Worm (Caenorhabditis elegans): Measurements from ENCODE around the gene M03B6.1.

M03B6.1 gene

DNA sequence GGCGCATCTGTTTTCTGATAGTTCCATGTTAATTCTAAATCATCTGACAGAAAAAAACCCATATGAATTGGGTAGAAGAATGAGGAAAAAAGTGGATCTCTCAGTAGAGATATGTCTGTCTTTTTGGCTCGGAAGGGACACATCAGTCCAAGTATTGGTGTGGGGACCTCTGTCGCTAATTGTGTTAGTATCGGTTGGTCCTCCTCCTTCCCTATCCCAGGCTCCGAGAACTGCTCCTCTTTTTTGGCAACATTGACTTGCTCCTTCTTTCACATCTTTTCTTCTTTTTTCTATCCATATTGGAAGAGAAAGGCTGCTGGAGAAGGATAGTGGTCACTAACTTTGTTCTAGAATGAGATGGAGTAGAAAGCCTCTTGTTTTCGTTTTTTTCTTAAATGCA, 34.5 kb downstream of the M03B6.1 start:
- TF ChIP-seq egl-5 (tag; optimal IDR thresholded peaks at IDR 0.05) (no peak), unc-39 (tag; optimal IDR thresholded peaks at IDR 0.05) (peak; percentile 9)

- TF ChIP-seq egl-5 (tag; optimal IDR thresholded peaks at IDR 0.05) = no peak
- TF ChIP-seq elt-2 (tag; optimal IDR thresholded peaks at IDR 0.05) = peak; percentile 46
These were observed 35.5 kb downstream of the M03B6.1 start for ce11 chrX:13876860-13877259.

DNA sequence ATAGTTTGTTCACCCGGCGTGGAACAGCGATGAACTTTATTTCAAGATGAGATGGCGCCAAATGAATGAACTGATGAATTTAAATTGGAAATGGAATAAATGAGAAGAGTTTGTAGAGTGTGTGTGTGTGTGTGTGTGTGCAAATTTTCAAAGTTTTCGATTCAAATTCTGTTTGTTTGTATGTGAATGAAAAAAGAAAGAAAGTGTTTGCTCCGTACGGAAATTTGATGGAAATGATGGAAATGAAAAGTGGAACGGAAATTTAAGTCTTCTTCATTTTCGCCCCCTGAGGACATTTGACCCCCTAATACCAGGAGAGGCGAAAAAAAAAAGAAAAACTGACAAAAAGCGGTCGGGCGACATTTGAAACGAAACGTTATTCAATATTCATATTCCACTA, 36.7 kb downstream of the M03B6.1 start:
- TF ChIP-seq ztf-11 (tag; optimal IDR thresholded peaks at IDR 0.05) (no peak), nhr-67 (tag; optimal IDR thresholded peaks at IDR 0.05) (no peak), nhr-43 (tag; optimal IDR thresholded peaks at IDR 0.05; ENCODE audit: poor library complexity, severe bottlenecking) (no peak), fkh-10 (GFP tag; optimal IDR thresholded peaks at IDR 0.05) (no peak), tbx-2 (tag; optimal IDR thresholded peaks at IDR 0.05) (no peak), R02D3.7 (tag; optimal IDR thresholded peaks at IDR 0.05) (no peak), unc-62 (GFP tag; optimal IDR thresholded peaks at IDR 0.05) (no peak), lin-15B (tag; optimal IDR thresholded peaks at IDR 0.05) (no peak), nhr-12 (tag; optimal IDR thresholded peaks at IDR 0.05) (no peak), egl-27 (tag; optimal IDR thresholded peaks at IDR 0.05) (no peak), nhr-11 (tag; optimal IDR thresholded peaks at IDR 0.05) (no peak), zag-1 (tag; optimal IDR thresholded peaks at IDR 0.05) (no peak), lsy-12 (tag; optimal IDR thresholded peaks at IDR 0.05) (no peak)

- TF ChIP-seq fkh-2 (tag; optimal IDR thresholded peaks at IDR 0.05) (no peak), ceh-82 (tag; optimal IDR thresholded peaks at IDR 0.05) (no peak), elt-1 (tag; optimal IDR thresholded peaks at IDR 0.05) (no peak), lsy-12 (tag; optimal IDR thresholded peaks at IDR 0.05) (no peak), nhr-76 (tag; optimal IDR thresholded peaks at IDR 0.05) (no peak), nhr-28 (tag; optimal IDR thresholded peaks at IDR 0.05) (no peak), nhr-67 (tag; optimal IDR thresholded peaks at IDR 0.05) (no peak), nhr-77 (tag; optimal IDR thresholded peaks at IDR 0.05) (no peak), egl-5 (tag; optimal IDR thresholded peaks at IDR 0.05) (no peak), ceh-28 (tag; optimal IDR thresholded peaks at IDR 0.05) (no peak), mml-1 (tag; optimal IDR thresholded peaks at IDR 0.05) (no peak), R02D3.7 (tag; optimal IDR thresholded peaks at IDR 0.05) (no peak)
These were observed 40.5 kb downstream of the M03B6.1 start for ce11 chrX:13881760-13882369.

ce11 chrX:13882639-13883038, 41.2 kb downstream of the M03B6.1 start, which contains the start of gene hlb-1:
TSS of gene hlb-1 (minus strand) at chrX:13882739.
- TF ChIP-seq R02D3.7 (tag; optimal IDR thresholded peaks at IDR 0.05) (no peak), nhr-237 (tag; optimal IDR thresholded peaks at IDR 0.05) (no peak), pha-4 (tag; optimal IDR thresholded peaks at IDR 0.05) (peak; percentile 69)

- TF ChIP-seq elt-2 (tag; optimal IDR thresholded peaks at IDR 0.05) (peak; percentile 72), egl-5 (tag; optimal IDR thresholded peaks at IDR 0.05) (peak; percentile 76), pqm-1 (tag; optimal IDR thresholded peaks at IDR 0.05) (peak; percentile 5), aly-2 (tag; optimal IDR thresholded peaks at IDR 0.05) (no peak)
These were observed 42.7 kb downstream of the M03B6.1 start for ce11 chrX:13884157-13884556.

DNA sequence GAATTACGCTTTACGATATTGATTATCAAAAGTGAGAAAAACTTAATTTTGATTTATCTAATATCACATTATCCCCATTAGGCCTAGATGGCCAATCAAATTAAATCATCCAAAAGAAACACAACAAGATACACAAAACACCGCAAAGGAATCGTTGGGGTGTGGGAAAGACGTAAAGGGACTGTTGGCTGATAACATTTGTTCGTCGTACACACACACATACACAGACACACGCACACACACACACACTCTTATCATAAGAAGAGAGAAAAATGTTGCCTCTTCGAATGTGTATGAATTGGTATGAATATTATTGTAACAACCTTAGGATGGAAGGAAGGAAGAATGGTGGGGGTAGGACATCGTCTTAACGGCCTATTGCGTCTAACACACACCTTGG, 43.7 kb downstream of the M03B6.1 start:
- no peak for TF ChIP-seq fos-1 (tag; optimal IDR thresholded peaks at IDR 0.05)
- peak; percentile 72 for TF ChIP-seq pha-4 (tag; optimal IDR thresholded peaks at IDR 0.05)
- TF ChIP-seq jun-1 (tag; optimal IDR thresholded peaks at IDR 0.05) = peak; percentile 12
- TF ChIP-seq mml-1 (tag; optimal IDR thresholded peaks at IDR 0.05) = no peak
- TF ChIP-seq elt-2 (tag; optimal IDR thresholded peaks at IDR 0.05) = peak; percentile 80
- no peak for TF ChIP-seq eor-1 (tag; optimal IDR thresholded peaks at IDR 0.05)
- peak; percentile 73 for TF ChIP-seq pqm-1 (tag; optimal IDR thresholded peaks at IDR 0.05)
